Worm (Caenorhabditis elegans): ENCODE data around the gene T09F5.2.

The T09F5.2 gene

DNA sequence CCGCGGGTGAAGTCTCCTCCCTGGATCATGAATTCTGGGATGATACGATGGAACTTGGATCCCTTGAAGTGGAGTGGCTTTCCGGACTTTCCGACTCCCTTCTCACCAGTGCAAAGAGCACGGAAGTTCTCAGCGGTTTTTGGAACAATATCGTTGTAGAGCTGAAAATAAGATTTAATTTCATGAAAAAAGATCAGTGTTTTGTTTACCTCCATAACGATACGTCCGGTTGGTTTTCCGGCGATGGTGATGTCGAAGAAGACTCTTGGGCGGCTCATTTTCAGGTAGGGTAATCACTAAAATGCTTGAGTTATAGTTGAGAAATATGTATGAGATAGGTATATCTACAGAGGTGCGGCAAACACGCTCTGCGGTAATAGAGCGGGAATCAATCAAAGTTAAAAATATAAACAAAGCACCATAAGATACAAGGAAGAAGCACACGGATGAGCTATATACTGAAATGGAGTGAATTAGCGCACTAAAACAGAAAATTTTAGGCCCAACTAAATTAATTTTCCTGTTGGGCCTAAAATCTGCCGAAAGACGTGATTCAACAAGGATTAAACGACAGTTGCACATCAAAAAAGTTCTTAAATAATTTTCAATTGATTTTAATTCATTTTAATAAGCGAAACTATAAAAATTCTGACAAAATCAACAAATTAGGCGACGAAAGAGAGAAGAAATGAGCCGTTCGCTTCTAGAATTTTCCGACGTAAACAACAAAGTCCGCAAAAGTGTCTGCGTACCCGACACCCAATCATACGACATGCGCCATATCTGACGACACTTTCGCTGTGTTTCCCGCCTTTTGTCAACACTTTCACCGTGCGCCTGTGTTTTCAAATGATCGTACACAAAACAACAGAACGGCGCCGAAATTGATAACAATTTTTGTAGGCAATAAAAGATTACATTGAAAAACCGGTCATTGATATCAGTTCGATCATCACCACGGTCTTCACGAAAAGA is 36.6 kb downstream of the T09F5.2 start, which contains the start of the genes cyn-7 and bath-36 (continued):
- no peak for TF ChIP-seq ztf-3 (GFP tag; optimal IDR thresholded peaks at IDR 0.05)

DNA sequence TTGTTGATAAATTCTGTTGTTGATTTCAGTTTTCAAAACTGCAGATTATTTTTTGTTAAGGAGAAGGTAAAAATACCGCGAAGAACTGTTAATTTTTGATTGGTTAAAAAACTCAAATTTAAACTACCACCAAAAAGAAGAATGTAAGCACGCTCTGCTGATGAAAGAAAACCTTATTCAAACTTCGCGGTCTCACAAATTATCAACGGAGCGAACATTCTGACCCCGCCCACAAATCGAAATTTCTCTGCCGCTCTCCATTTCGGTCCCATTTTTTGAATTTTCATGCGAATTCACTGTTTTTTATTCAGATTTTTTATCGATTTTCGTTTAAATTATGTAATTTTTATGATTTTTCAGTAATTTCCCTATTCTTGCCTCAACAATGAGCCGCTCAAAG is 38.8 kb downstream of the T09F5.2 start, which contains the start of gene cyn-3:
TSS of gene cyn-3 (plus strand) at position 361 of the 400 bp plus-strand sequence.
- TF ChIP-seq xnd-1 (tag; optimal IDR thresholded peaks at IDR 0.05) (peak; percentile 30), ama-1 (optimal IDR thresholded peaks at IDR 0.05) (no peak), ama-1 (GFP tag; optimal IDR thresholded peaks at IDR 0.05) (no peak), K12H6.12 (tag; optimal IDR thresholded peaks at IDR 0.05) (peak; percentile 45), zim-3 (tag; optimal IDR thresholded peaks at IDR 0.05) (no peak), tlf-1 (GFP tag; optimal IDR thresholded peaks at IDR 0.05) (peak; percentile 46), ceh-91 (GFP tag; IDR thresholded peaks at IDR 0.05) (peak; percentile 67), nhr-27 (tag; optimal IDR thresholded peaks at IDR 0.05) (no peak), attf-3 (GFP tag; conservative IDR thresholded peaks at IDR 0.05) (0 out of 2 replicates have a peak, but pooled peaks have one; percentile 39), snpc-1.1 (tag; optimal IDR thresholded peaks at IDR 0.05; ENCODE audit: insufficient read depth) (peak; percentile 46), attf-6 (GFP tag; IDR thresholded peaks at IDR 0.05) (peak; percentile 50; the same call in 1 of the 2 replicates), F49E8.2 (tag; optimal IDR thresholded peaks at IDR 0.05; ENCODE audit: insufficient read depth) (peak; percentile 4), ekl-4 (GFP tag; IDR thresholded peaks at IDR 0.05) (peak; percentile 71; the same call in 1 of the 2 replicates), atf-7 (tag; optimal IDR thresholded peaks at IDR 0.05) (no peak), snpc-4 (GFP tag; optimal IDR thresholded peaks at IDR 0.05) (peak; percentile 30), snpc-4 (tag; optimal IDR thresholded peaks at IDR 0.05) (peak; percentile 11 to 68 (median 52)), akir-1 (GFP tag; optimal IDR thresholded peaks at IDR 0.05) (no peak), chd-7 (tag; optimal IDR thresholded peaks at IDR 0.05) (no peak), nhr-120 (GFP tag; IDR thresholded peaks at IDR 0.05) (no peak), zfh-2 (GFP tag; conservative IDR thresholded peaks at IDR 0.05) (no peak), dpl-1 (GFP tag; optimal IDR thresholded peaks at IDR 0.05) (peak; percentile 89), Y53G8AR.9 (GFP tag; conservative IDR thresholded peaks at IDR 0.05) (peak; percentile 59; the same call in 1 of the 2 replicates), B0019.2 (GFP tag; conservative IDR thresholded peaks at IDR 0.05) (no peak), aptf-3 (GFP tag; IDR thresholded peaks at IDR 0.05) (no peak), repo-1 (tag; optimal IDR thresholded peaks at IDR 0.05) (no peak), Y95B8A.8 (GFP tag; IDR thresholded peaks at IDR 0.05) (no peak), ets-4 (GFP tag; optimal IDR thresholded peaks at IDR 0.05) (no peak), F22D6.2 (tag; optimal IDR thresholded peaks at IDR 0.05) (no peak), tbp1 (GFP tag; optimal IDR thresholded peaks at IDR 0.05) (peak; percentile 56), sea-2 (GFP tag; IDR thresholded peaks at IDR 0.05) (no peak), cebp-1 (GFP tag; IDR thresholded peaks at IDR 0.05) (no peak), cebp-1 (tag; optimal IDR thresholded peaks at IDR 0.05) (peak; percentile 67), ZK185.1 (tag; optimal IDR thresholded peaks at IDR 0.05; ENCODE audit: poor library complexity, severe bottlenecking) (peak; percentile 74), F57A8.1 (GFP tag; optimal IDR thresholded peaks at IDR 0.05) (no peak), nfyb-1 (GFP tag; IDR thresholded peaks at IDR 0.05) (peak; percentile 91), madf-6 (GFP tag; IDR thresholded peaks at IDR 0.05) (peak; percentile 85), F57C9.4 (tag; optimal IDR thresholded peaks at IDR 0.05) (no peak), ztf-6 (GFP tag; IDR thresholded peaks at IDR 0.05) (no peak; the same call in 1 of the 2 replicates), nfya-1 (tag; optimal IDR thresholded peaks at IDR 0.05; ENCODE audit: borderline replicate concordance, insufficient read depth) (no peak), madf-8 (GFP tag; conservative IDR thresholded peaks at IDR 0.05) (peak; percentile 54), ztf-26 (tag; optimal IDR thresholded peaks at IDR 0.05) (peak; percentile 50), mcd-1 (GFP tag; IDR thresholded peaks at IDR 0.05) (peak; percentile 98), F23B12.7 (tag; optimal IDR thresholded peaks at IDR 0.05; ENCODE audit: insufficient read depth) (peak; percentile 90), madf-3 (GFP tag; IDR thresholded peaks at IDR 0.05) (no peak)

Data from whole organism, young adult.